Worm (Caenorhabditis elegans) whole organism, L4 larva: ENCODE measurements around the gene T28A8.5.
A peak's percentile ranks its signal among the peaks of the same experiment; 100 is the strongest.

Source experiments
- ceh-44 ChIP-seq: fragments of 200-800 bp; sonication (Bioruptor generic); IDR thresholded peaks from 2 replicates; pipeline ENCODE4 v1.3.6; 2022; ENCODE audit warnings: missing genetic modification reagents, missing genetic modification characterization, missing compliant biosample characterization
- ctbp-1 ChIP-seq: fragments of 200-800 bp; sonication (Bioruptor generic); IDR thresholded peaks from 2 replicates; pipeline ENCODE4 v1.3.6; 2022; ENCODE audit warnings: missing genetic modification reagents, missing genetic modification characterization, missing compliant biosample characterization
- dmd-6 ChIP-seq: fragments of 200-800 bp; sonication (Bioruptor generic); IDR thresholded peaks from 2 replicates; pipeline ENCODE4 v1.3.6; 2022; ENCODE audit warnings: missing genetic modification reagents, missing genetic modification characterization, missing compliant biosample characterization
- egl-27 ChIP-seq: sonication (generic microtip); optimal IDR thresholded peaks from 3 replicates; lab custom pipeline; 2017; ENCODE audit warnings: missing biosample characterization, missing genetic modification reagents, missing genetic modification characterization
- hif-1 ChIP-seq, 2 experiments: sonication (generic microtip); optimal IDR thresholded peaks; 2 replicates each; lab custom pipeline; 2016 to 2017; ENCODE audit warnings: missing compliant biosample characterization in 2 of 2, missing genetic modification characterization in 2 of 2, missing genetic modification reagents in 2 of 2, missing genotype in 2 of 2, mild to moderate bottlenecking in 1 of 2
- hlh-30 ChIP-seq: sonication (generic microtip); optimal IDR thresholded peaks from 2 replicates; lab custom pipeline; 2017; ENCODE audit warnings: antibody characterized with exemption, mild to moderate bottlenecking, missing genetic modification characterization, missing compliant biosample characterization; ENCODE audit not compliant: insufficient read depth
- lsy-2 ChIP-seq, 2 experiments: fragments of 150-350 bp in 1 of 2; sonication (generic microtip) in 1 of 2; optimal IDR thresholded peaks; 2 replicates each; lab custom pipeline; 2014 to 2017; ENCODE audit warnings: missing biosample characterization in 2 of 2, missing genetic modification characterization in 2 of 2
- madf-9 ChIP-seq: fragments of 200-800 bp; sonication (Bioruptor generic); conservative IDR thresholded peaks from 2 replicates; pipeline ENCODE4 v1.3.6; 2022; ENCODE audit warnings: missing genetic modification reagents, missing genetic modification characterization, missing compliant biosample characterization
- mdl-1 ChIP-seq, 2 experiments: fragments of 150-350 bp in 1 of 2; sonication (generic microtip) in 1 of 2; optimal IDR thresholded peaks; 2 replicates each; lab custom pipeline; 2014 to 2017; ENCODE audit warnings: missing biosample characterization in 2 of 2, missing genetic modification characterization in 2 of 2
- mdt-29 ChIP-seq: fragments of 200-800 bp; sonication (Bioruptor generic); IDR thresholded peaks from 2 replicates; pipeline ENCODE4 v1.3.6; 2022; ENCODE audit warnings: missing genetic modification reagents, missing genetic modification characterization, missing compliant biosample characterization

The T28A8.5 gene

ce11 chrIII:13548982-13549381 lies 47.6 kb downstream of the T28A8.5 start, which contains the start of gene mmad-1 (continued):
- TF ChIP-seq ctbp-1 (GFP tag; lab: Robert Waterston, UW) (0 out of 2 replicates have a peak, but pooled peaks have one; percentile 55), dmd-6 (peak; percentile 78)

ce11 chrIII:13549960-13550359 lies 48.5 kb downstream of the T28A8.5 start:
- TF ChIP-seq hif-1 (tag; optimal IDR thresholded peaks at IDR 0.05; lab: Kevin White, UChicago) = peak in 1 of 2 experiments; percentile 93
- TF ChIP-seq lsy-2 (tag; optimal IDR thresholded peaks at IDR 0.05; lab: Kevin White, UChicago) = peak in 1 of 2 experiments; percentile 24
- peak; percentile 68 for TF ChIP-seq hlh-30 (tag; lab: Kevin White, UChicago)
- no peak for TF ChIP-seq madf-9
- TF ChIP-seq ceh-44 (GFP tag; lab: Robert Waterston, UW) = no peak
- no peak for TF ChIP-seq egl-27 (tag; lab: Kevin White, UChicago)
- no peak for TF ChIP-seq mdl-1 (tag; optimal IDR thresholded peaks at IDR 0.05; lab: Kevin White, UChicago)
- TF ChIP-seq mdt-29 (GFP tag; lab: Robert Waterston, UW) = 0 out of 2 replicates have a peak, but pooled peaks have one; percentile 32
